Worm (Caenorhabditis elegans) whole organism, young adult: Measurements from ENCODE around the gene Y39B6A.29.
A peak's percentile ranks its signal among the peaks of the same experiment; 100 is the strongest.

ENCODE experiments used
- B0035.1 ChIP-seq: sonication (generic microtip); optimal IDR thresholded peaks from 2 replicates; lab custom pipeline; 2016; ENCODE audit warnings: missing genetic modification characterization, mild to moderate bottlenecking, missing compliant biosample characterization, missing genotype, missing genetic modification reagents
- C06A6.2 ChIP-seq: fragments of 200-800 bp; sonication (Bioruptor generic); conservative IDR thresholded peaks from 2 replicates; pipeline ENCODE4 v1.3.6; 2022; ENCODE audit warnings: missing genetic modification characterization, missing compliant biosample characterization
- C17E4.6 ChIP-seq: fragments of 200-800 bp; sonication (Bioruptor generic); IDR thresholded peaks from 2 replicates; pipeline ENCODE4 v1.3.6; 2022; ENCODE audit warnings: missing genetic modification reagents, missing genetic modification characterization, missing compliant biosample characterization
- F22D6.2 ChIP-seq: sonication (generic microtip); optimal IDR thresholded peaks from 2 replicates; lab custom pipeline; 2016; ENCODE audit warnings: mild to moderate bottlenecking, missing genetic modification characterization, missing compliant biosample characterization
- F23B12.7 ChIP-seq: sonication (generic microtip); optimal IDR thresholded peaks from 2 replicates; lab custom pipeline; 2017; ENCODE audit warnings: missing genetic modification characterization, mild to moderate bottlenecking, missing compliant biosample characterization, antibody characterized with exemption, moderate library complexity; ENCODE audit not compliant: insufficient read depth
- F57C9.4 ChIP-seq: sonication (generic microtip); optimal IDR thresholded peaks from 2 replicates; lab custom pipeline; 2017; ENCODE audit warnings: mild to moderate bottlenecking, missing genetic modification characterization, missing compliant biosample characterization
- K12H6.12 ChIP-seq: fragments of 200-800 bp; sonication (Bioruptor generic); optimal IDR thresholded peaks from 2 replicates; lab custom pipeline; 2018; ENCODE audit warnings: mild to moderate bottlenecking, missing genetic modification characterization, missing compliant biosample characterization
- Y56A3A.18 ChIP-seq: fragments of 200-800 bp; sonication (Bioruptor generic); IDR thresholded peaks from 2 replicates; pipeline ENCODE4 v1.3.6; 2022; ENCODE audit warnings: missing genetic modification reagents, missing genetic modification characterization, missing compliant biosample characterization
- Y95B8A.8 ChIP-seq: fragments of 200-800 bp; sonication (Bioruptor generic); IDR thresholded peaks from 2 replicates; pipeline ENCODE4 v1.3.6; 2022; ENCODE audit warnings: missing genetic modification reagents, missing genetic modification characterization, missing compliant biosample characterization
- akir-1 ChIP-seq: fragments of 200-800 bp; sonication (Bioruptor generic); optimal IDR thresholded peaks from 2 replicates; lab custom pipeline; 2018; ENCODE audit warnings: mild to moderate bottlenecking, missing genetic modification characterization, moderate library complexity, missing compliant biosample characterization
- aptf-3 ChIP-seq: fragments of 200-800 bp; sonication (Bioruptor generic); IDR thresholded peaks from 2 replicates; pipeline ENCODE4 v1.3.6; 2022; ENCODE audit warnings: missing genetic modification characterization, missing compliant biosample characterization
- bed-1 ChIP-seq: fragments of 200-800 bp; sonication (Bioruptor generic); IDR thresholded peaks from 2 replicates; pipeline ENCODE4 v1.3.6; 2022; ENCODE audit warnings: missing genetic modification reagents, missing genetic modification characterization, missing compliant biosample characterization
- bed-2 ChIP-seq: fragments of 200-800 bp; sonication (Bioruptor generic); IDR thresholded peaks from 2 replicates; pipeline ENCODE4 v1.3.6; 2022; ENCODE audit warnings: missing genetic modification reagents, missing genetic modification characterization, missing compliant biosample characterization
- ccch-3 ChIP-seq: fragments of 200-800 bp; sonication (Bioruptor generic); optimal IDR thresholded peaks from 2 replicates; lab custom pipeline; 2018; ENCODE audit warnings: mild to moderate bottlenecking, missing genetic modification characterization, missing compliant biosample characterization
- cebp-1 ChIP-seq, 2 experiments: fragments of 200-800 bp in 1 of 2; sonication (Bioruptor generic) in 1 of 2; sonication (generic microtip) in 1 of 2; IDR thresholded peaks in 1 of 2; optimal IDR thresholded peaks in 1 of 2; 2 replicates each; pipeline versions ENCODE4 v1.3.6 to Lab custom; 2017 to 2022; ENCODE audit warnings: missing compliant biosample characterization in 2 of 2, missing genetic modification characterization in 2 of 2, mild to moderate bottlenecking in 1 of 2, missing genetic modification reagents in 1 of 2, moderate library complexity in 1 of 2
- cebp-2 ChIP-seq: fragments of 200-800 bp; sonication (Bioruptor generic); IDR thresholded peaks from 2 replicates; pipeline ENCODE4 v1.3.6; 2022; ENCODE audit warnings: missing genetic modification characterization, missing compliant biosample characterization
- ceh-27 ChIP-seq: fragments of 200-800 bp; sonication (Bioruptor generic); optimal IDR thresholded peaks from 2 replicates; lab custom pipeline; 2018; ENCODE audit warnings: mild to moderate bottlenecking, missing genetic modification characterization, moderate library complexity, missing compliant biosample characterization
- dpl-1 ChIP-seq: fragments of 150-350 bp; optimal IDR thresholded peaks from 2 replicates; lab custom pipeline; 2014; ENCODE audit warnings: missing biosample characterization, missing genetic modification reagents, missing genetic modification characterization
- egl-18 ChIP-seq: fragments of 200-800 bp; sonication (Bioruptor generic); IDR thresholded peaks from 2 replicates; pipeline ENCODE4 v1.3.6; 2022; ENCODE audit warnings: missing genetic modification reagents, missing genetic modification characterization, missing compliant biosample characterization
- gei-17 ChIP-seq: fragments of 200-800 bp; sonication (Bioruptor generic); optimal IDR thresholded peaks from 2 replicates; lab custom pipeline; 2018; ENCODE audit warnings: mild to moderate bottlenecking, missing genetic modification characterization, missing compliant biosample characterization
- hlh-12 ChIP-seq: sonication (generic microtip); optimal IDR thresholded peaks from 2 replicates; lab custom pipeline; 2016; ENCODE audit warnings: missing genetic modification characterization, missing compliant biosample characterization
- hmg-20 ChIP-seq: fragments of 200-800 bp; sonication (Bioruptor generic); IDR thresholded peaks from 2 replicates; pipeline ENCODE4 v1.3.6; 2022; ENCODE audit warnings: missing genetic modification reagents, missing genetic modification characterization, missing compliant biosample characterization
- hrde-1 ChIP-seq: sonication (generic microtip); optimal IDR thresholded peaks from 2 replicates; lab custom pipeline; 2016; ENCODE audit warnings: missing genetic modification characterization, mild to moderate bottlenecking, missing compliant biosample characterization, moderate library complexity, missing genotype, missing genetic modification reagents, borderline replicate concordance
- let-526 ChIP-seq: fragments of 200-800 bp; sonication (Bioruptor generic); IDR thresholded peaks from 2 replicates; pipeline ENCODE4 v1.3.6; 2022; ENCODE audit warnings: missing genetic modification reagents, missing genetic modification characterization, missing compliant biosample characterization
- let-607 ChIP-seq, 2 experiments: fragments of 200-800 bp in 1 of 2; sonication (Bioruptor generic) in 1 of 2; sonication (generic microtip) in 1 of 2; optimal IDR thresholded peaks; 2 replicates each; lab custom pipeline; 2016 to 2018; ENCODE audit warnings: mild to moderate bottlenecking in 2 of 2, missing compliant biosample characterization in 2 of 2, missing genetic modification characterization in 2 of 2, moderate library complexity in 2 of 2, missing genotype in 1 of 2
- lin-35 ChIP-seq, 3 experiments: fragments of 150-350 bp in 2 of 3; sonication (generic microtip) in 1 of 3; optimal IDR thresholded peaks; 2 replicates each; lab custom pipeline; 2014 to 2018; ENCODE audit warnings: missing biosample characterization in 3 of 3, missing genetic modification characterization in 3 of 3, missing genetic modification reagents in 3 of 3
- lin-54 ChIP-seq: fragments of 200-800 bp; sonication (Bioruptor generic); optimal IDR thresholded peaks from 2 replicates; lab custom pipeline; 2018; ENCODE audit warnings: mild to moderate bottlenecking, missing genetic modification characterization, missing compliant biosample characterization
- lir-1 ChIP-seq: fragments of 200-800 bp; sonication (Bioruptor generic); conservative IDR thresholded peaks from 2 replicates; pipeline ENCODE4 v1.3.6; 2022; ENCODE audit warnings: missing genetic modification reagents, missing genetic modification characterization, missing compliant biosample characterization
- mcd-1 ChIP-seq: fragments of 200-800 bp; sonication (Bioruptor generic); IDR thresholded peaks from 2 replicates; pipeline ENCODE4 v1.3.6; 2022; ENCODE audit warnings: missing genetic modification reagents, missing genetic modification characterization, missing compliant biosample characterization
- mel-28 ChIP-seq: sonication (generic microtip); optimal IDR thresholded peaks from 2 replicates; lab custom pipeline; 2016; ENCODE audit warnings: borderline replicate concordance, mild to moderate bottlenecking, missing genetic modification characterization, missing compliant biosample characterization
- mes-4 ChIP-seq: sonication (generic microtip); optimal IDR thresholded peaks from 2 replicates; lab custom pipeline; 2016; ENCODE audit warnings: missing genotype, missing genetic modification characterization, missing compliant biosample characterization
- mxl-1 ChIP-seq: sonication (generic microtip); optimal IDR thresholded peaks from 2 replicates; lab custom pipeline; 2016; ENCODE audit warnings: missing genetic modification characterization, missing compliant biosample characterization
- nfya-2 ChIP-seq: fragments of 200-800 bp; sonication (Bioruptor generic); IDR thresholded peaks from 2 replicates; pipeline ENCODE4 v1.3.6; 2022; ENCODE audit warnings: missing genetic modification reagents, missing genetic modification characterization, missing compliant biosample characterization
- nhr-179 ChIP-seq: sonication (generic microtip); optimal IDR thresholded peaks from 2 replicates; lab custom pipeline; 2016; ENCODE audit warnings: mild to moderate bottlenecking, missing genetic modification characterization, missing compliant biosample characterization
- pbrm-1 ChIP-seq: fragments of 200-800 bp; sonication (Bioruptor generic); IDR thresholded peaks from 2 replicates; pipeline ENCODE4 v1.3.6; 2022; ENCODE audit warnings: missing genetic modification reagents, missing genetic modification characterization, missing compliant biosample characterization
- rcor-1 ChIP-seq: fragments of 200-800 bp; sonication (Bioruptor generic); IDR thresholded peaks from 2 replicates; pipeline ENCODE4 v1.3.6; 2022; ENCODE audit warnings: missing genetic modification reagents, missing genetic modification characterization, missing compliant biosample characterization
- rec-8 ChIP-seq, 2 experiments: sonication (generic microtip); optimal IDR thresholded peaks; 2 replicates each; lab custom pipeline; 2016; ENCODE audit warnings: mild to moderate bottlenecking in 2 of 2, missing genetic modification characterization in 2 of 2, missing genetic modification reagents in 2 of 2, missing genotype in 2 of 2, missing biosample characterization in 1 of 2, missing compliant biosample characterization in 1 of 2, moderate library complexity in 1 of 2
- sea-2 ChIP-seq: fragments of 200-800 bp; sonication (Bioruptor generic); IDR thresholded peaks from 2 replicates; pipeline ENCODE4 v1.3.6; 2022; ENCODE audit warnings: missing genetic modification characterization, missing compliant biosample characterization
- snpc-1.3 ChIP-seq: sonication (generic microtip); optimal IDR thresholded peaks from 2 replicates; lab custom pipeline; 2017; ENCODE audit warnings: missing genetic modification characterization, mild to moderate bottlenecking, missing compliant biosample characterization, antibody characterized with exemption, moderate library complexity, missing genotype, missing genetic modification reagents; ENCODE audit not compliant: insufficient read depth
- somi-1 ChIP-seq: fragments of 200-800 bp; sonication (Bioruptor generic); optimal IDR thresholded peaks from 2 replicates; lab custom pipeline; 2018; ENCODE audit warnings: mild to moderate bottlenecking, missing genetic modification characterization, missing compliant biosample characterization
- tbp1 ChIP-seq: fragments of 200-800 bp; sonication (Bioruptor generic); optimal IDR thresholded peaks from 2 replicates; lab custom pipeline; 2018; ENCODE audit warnings: mild to moderate bottlenecking, missing genetic modification characterization, missing compliant biosample characterization
- unc-130 ChIP-seq: sonication (generic microtip); optimal IDR thresholded peaks from 2 replicates; lab custom pipeline; 2016; ENCODE audit warnings: missing genetic modification reagents, missing genetic modification characterization, missing compliant biosample characterization

The Y39B6A.29 gene

ce11 chrV:19013215-19013614 is 11.4 kb downstream of the Y39B6A.29 start:
- no peak for TF ChIP-seq sea-2 (GFP tag; lab: Robert Waterston, UW)
- TF ChIP-seq C06A6.2 (GFP tag; lab: Robert Waterston, UW) = no peak
- no peak for TF ChIP-seq gei-17 (GFP tag; lab: Kevin White, UChicago)
- no peak for TF ChIP-seq lir-1 (GFP tag; lab: Robert Waterston, UW)
- no peak for TF ChIP-seq hmg-20
- TF ChIP-seq bed-2 (GFP tag; lab: Robert Waterston, UW) = no peak
- no peak for TF ChIP-seq mxl-1
- TF ChIP-seq egl-18 (GFP tag; lab: Robert Waterston, UW) = no peak
- TF ChIP-seq F22D6.2 (tag; lab: Kevin White, UChicago) = no peak

ce11 chrV:19010405-19010804 is 14.2 kb downstream of the Y39B6A.29 start:
- TF ChIP-seq nfya-2 (GFP tag; lab: Robert Waterston, UW) (no peak), mes-4 (tag; lab: Kevin White, UChicago) (no peak), K12H6.12 (tag; lab: Kevin White, UChicago) (no peak), F57C9.4 (tag; lab: Kevin White, UChicago) (no peak), akir-1 (no peak), B0035.1 (tag; lab: Kevin White, UChicago) (no peak), tbp1 (GFP tag; lab: Kevin White, UChicago) (no peak), lin-54 (GFP tag; lab: Kevin White, UChicago) (no peak), snpc-1.3 (no peak), cebp-2 (no peak), mel-28 (no peak), sea-2 (GFP tag; lab: Robert Waterston, UW) (no peak), nhr-179 (tag; lab: Kevin White, UChicago) (no peak)
- TF ChIP-seq, all 124 proteins: peak for 0

- no peak for TF ChIP-seq Y56A3A.18
- no peak for TF ChIP-seq F23B12.7 (tag; lab: Kevin White, UChicago)
- no peak for TF ChIP-seq ccch-3
Observed at ce11 chrV:19001656-19002055, 22.9 kb downstream of the Y39B6A.29 start, which contains the start of gene Y39B6A.33. Gene Y39B6A.33 (plus strand): TSS chrV:19001956.

ce11 chrV:19001016-19001415 is 23.6 kb downstream of the Y39B6A.29 start, which contains the start of gene Y39B6A.34:
Gene Y39B6A.34 (plus strand): TSS chrV:19001018.
- peak; percentile 71 for TF ChIP-seq K12H6.12 (tag; lab: Kevin White, UChicago)
- TF ChIP-seq ceh-27 (GFP tag; lab: Kevin White, UChicago) = no peak
- TF ChIP-seq let-607 (tag; optimal IDR thresholded peaks at IDR 0.05; lab: Kevin White, UChicago) = no peak
- TF ChIP-seq F22D6.2 (tag; lab: Kevin White, UChicago) = no peak
- no peak for TF ChIP-seq unc-130 (GFP tag; lab: Kevin White, UChicago)
- no peak for TF ChIP-seq cebp-1 (GFP tag; IDR thresholded peaks at IDR 0.05; lab: Robert Waterston, UW)
- TF ChIP-seq cebp-1 (tag; optimal IDR thresholded peaks at IDR 0.05; lab: Kevin White, UChicago) = peak; percentile 55
- TF ChIP-seq lin-35 (GFP tag; optimal IDR thresholded peaks at IDR 0.05; lab: Kevin White, UChicago) = no peak
- TF ChIP-seq cebp-2 = no peak
- no peak for TF ChIP-seq somi-1 (GFP tag; lab: Kevin White, UChicago)
- TF ChIP-seq mcd-1 (GFP tag; lab: Robert Waterston, UW) = 0 out of 2 replicates have a peak, but pooled peaks have one; percentile 22
- no peak for TF ChIP-seq hlh-12 (tag; lab: Kevin White, UChicago)
- TF ChIP-seq let-526 (GFP tag; lab: Robert Waterston, UW) = no peak
- TF ChIP-seq rec-8 (tag; optimal IDR thresholded peaks at IDR 0.05; lab: Kevin White, UChicago) = peak in 1 of 2 experiments; percentile 13
- TF ChIP-seq hmg-20 = no peak
- TF ChIP-seq aptf-3 = no peak
- no peak for TF ChIP-seq C17E4.6 (GFP tag; lab: Robert Waterston, UW)
- TF ChIP-seq bed-2 (GFP tag; lab: Robert Waterston, UW) = no peak
- no peak for TF ChIP-seq dpl-1 (GFP tag; lab: Kevin White, UChicago)
- TF ChIP-seq mes-4 (tag; lab: Kevin White, UChicago) = no peak
- TF ChIP-seq Y95B8A.8 (GFP tag; lab: Robert Waterston, UW) = no peak
- TF ChIP-seq rcor-1 (GFP tag; lab: Robert Waterston, UW) = no peak
- no peak for TF ChIP-seq tbp1 (GFP tag; lab: Kevin White, UChicago)
- 0 out of 2 replicates have a peak, but pooled peaks have one; percentile 25 for TF ChIP-seq pbrm-1
- TF ChIP-seq F23B12.7 (tag; lab: Kevin White, UChicago) = no peak
- no peak for TF ChIP-seq gei-17 (GFP tag; lab: Kevin White, UChicago)
- no peak for TF ChIP-seq hrde-1 (tag; lab: Kevin White, UChicago)
- TF ChIP-seq bed-1 (GFP tag; lab: Robert Waterston, UW) = no peak
